Fruit fly (Drosophila melanogaster) ovary, adult (tissue): ENCODE measurements around the gene Theg.

Experiments used
- CG17801 ChIP-seq: fragments of 200-800 bp; optimal IDR thresholded peaks from 2 replicates; lab custom pipeline; 2019; ENCODE audit warnings: missing biosample characterization, mild to moderate bottlenecking, missing genetic modification characterization, moderate library complexity; ENCODE audit not compliant: partially characterized antibody

The Theg gene

dm6 chr3R:22014397-22014796 lies at the start of gene Theg:
Theg (plus strand) TSS chr3R:22014697.
- TF ChIP-seq CG17801 = no peak

dm6 chr3R:21967840-21968239 lies 46.7 kb upstream of the Theg start:
- no peak for TF ChIP-seq CG17801

dm6 chr3R:21969828-21970227 lies 44.7 kb upstream of the Theg start:
- TF ChIP-seq CG17801 = no peak

- TF ChIP-seq CG17801 = no peak
Observed at dm6 chr3R:21970538-21971080, 43.9 kb upstream of the Theg start.

dm6 chr3R:21971141-21971540 lies 43.4 kb upstream of the Theg start:
- no peak for TF ChIP-seq CG17801

dm6 chr3R:21971553-21971952 lies 42.9 kb upstream of the Theg start:
- TF ChIP-seq CG17801 = no peak

- peak; percentile 63 for TF ChIP-seq CG17801
Observed at dm6 chr3R:21972069-21972468, 42.4 kb upstream of the Theg start.

dm6 chr3R:21973029-21973428 lies 41.5 kb upstream of the Theg start:
- no peak for TF ChIP-seq CG17801

dm6 chr3R:21976355-21976858 lies 38.1 kb upstream of the Theg start:
- TF ChIP-seq CG17801 = no peak

- TF ChIP-seq CG17801 = no peak
Observed at dm6 chr3R:21976954-21977353, 37.5 kb upstream of the Theg start.

dm6 chr3R:21977784-21978183 lies 36.7 kb upstream of the Theg start:
- peak; percentile 10 for TF ChIP-seq CG17801

dm6 chr3R:21979386-21979785 lies 35.1 kb upstream of the Theg start:
- TF ChIP-seq CG17801 = no peak

dm6 chr3R:21987546-21987945 lies 27.0 kb upstream of the Theg start:
- no peak for TF ChIP-seq CG17801

- TF ChIP-seq CG17801 = no peak
Observed at dm6 chr3R:21989770-21990169, 24.7 kb upstream of the Theg start.

dm6 chr3R:21991603-21992002 lies 22.9 kb upstream of the Theg start:
- no peak for TF ChIP-seq CG17801

dm6 chr3R:21992909-21993308 lies 21.6 kb upstream of the Theg start:
- TF ChIP-seq CG17801 = peak; percentile 10

dm6 chr3R:21998877-21999276 lies 15.6 kb upstream of the Theg start:
- no peak for TF ChIP-seq CG17801

- TF ChIP-seq CG17801 = no peak
Observed at dm6 chr3R:21999641-22000040, 14.9 kb upstream of the Theg start.

- TF ChIP-seq CG17801 = no peak
Observed at dm6 chr3R:22003508-22003907, 11.0 kb upstream of the Theg start.
